Fruit fly (Drosophila melanogaster): ENCODE results near the gene Nepl17.

dm6 chr3R:28845981-28846380, 26.7 kb upstream of the Nepl17 start:
- no peak for TF ChIP-seq CG2678 (tag; optimal IDR thresholded peaks at IDR 0.05)
- TF ChIP-seq toy (GFP tag; IDR thresholded peaks at IDR 0.05) = no peak
- peak; percentile 19 for TF ChIP-seq CG11504 (tag; optimal IDR thresholded peaks at IDR 0.05)
- no peak for TF ChIP-seq lola (GFP tag; optimal IDR thresholded peaks at IDR 0.05)
- no peak for TF ChIP-seq Blimp-1 (GFP tag; optimal IDR thresholded peaks at IDR 0.05)
- no peak for TF ChIP-seq ara (GFP tag; IDR thresholded peaks at IDR 0.05)
